Worm (Caenorhabditis elegans) whole organism, L3 larva: ENCODE results near the gene Y53G8AR.1.

Source experiments
- R02D3.7 ChIP-seq: fragments of 150-350 bp; optimal IDR thresholded peaks from 2 replicates; lab custom pipeline; 2014; ENCODE audit warnings: missing biosample characterization, missing genetic modification characterization
- ceh-16 ChIP-seq: sonication (generic microtip); optimal IDR thresholded peaks from 2 replicates; lab custom pipeline; 2017; ENCODE audit warnings: missing biosample characterization, missing genetic modification characterization
- ceh-82 ChIP-seq: fragments of 150-350 bp; optimal IDR thresholded peaks from 2 replicates; lab custom pipeline; 2014; ENCODE audit warnings: missing biosample characterization, missing genetic modification characterization
- elt-3 ChIP-seq, 3 experiments: fragments of 150-350 bp in 1 of 3; sonication (generic microtip) in 2 of 3; optimal IDR thresholded peaks; 2 replicates in 2 of 3; 4 replicates in 1 of 3; lab custom pipeline; 2014 to 2017; ENCODE audit warnings: missing biosample characterization in 3 of 3, missing genetic modification characterization in 3 of 3
- fos-1 ChIP-seq: fragments of 150-350 bp; optimal IDR thresholded peaks from 2 replicates; lab custom pipeline; 2014; ENCODE audit warnings: missing biosample characterization, missing genetic modification characterization
- jun-1 ChIP-seq: fragments of 150-350 bp; optimal IDR thresholded peaks from 2 replicates; lab custom pipeline; 2014; ENCODE audit warnings: missing biosample characterization, missing genetic modification reagents, missing genetic modification characterization
- lin-39 ChIP-seq: fragments of 150-350 bp; optimal IDR thresholded peaks from 2 replicates; lab custom pipeline; 2018; ENCODE audit warnings: missing biosample characterization, missing genetic modification reagents, missing genetic modification characterization
- nhr-12 ChIP-seq: fragments of 150-350 bp; optimal IDR thresholded peaks from 2 replicates; lab custom pipeline; 2014; ENCODE audit warnings: missing biosample characterization, missing genetic modification characterization
- pqm-1 ChIP-seq: fragments of 150-350 bp; optimal IDR thresholded peaks from 2 replicates; lab custom pipeline; 2017; ENCODE audit warnings: missing biosample characterization, missing genetic modification characterization, inconsistent platforms
- unc-39 ChIP-seq: sonication (generic microtip); optimal IDR thresholded peaks from 4 replicates; lab custom pipeline; 2017; ENCODE audit warnings: missing biosample characterization, missing genetic modification characterization
- unc-62 ChIP-seq: fragments of 150-350 bp; sonication (generic microtip); optimal IDR thresholded peaks from 4 replicates; lab custom pipeline; 2014; ENCODE audit warnings: missing biosample characterization, missing genetic modification reagents, missing genetic modification characterization
- ztf-11 ChIP-seq: fragments of 150-350 bp; optimal IDR thresholded peaks from 2 replicates; lab custom pipeline; 2014; ENCODE audit warnings: missing biosample characterization, missing genetic modification characterization

DNA sequence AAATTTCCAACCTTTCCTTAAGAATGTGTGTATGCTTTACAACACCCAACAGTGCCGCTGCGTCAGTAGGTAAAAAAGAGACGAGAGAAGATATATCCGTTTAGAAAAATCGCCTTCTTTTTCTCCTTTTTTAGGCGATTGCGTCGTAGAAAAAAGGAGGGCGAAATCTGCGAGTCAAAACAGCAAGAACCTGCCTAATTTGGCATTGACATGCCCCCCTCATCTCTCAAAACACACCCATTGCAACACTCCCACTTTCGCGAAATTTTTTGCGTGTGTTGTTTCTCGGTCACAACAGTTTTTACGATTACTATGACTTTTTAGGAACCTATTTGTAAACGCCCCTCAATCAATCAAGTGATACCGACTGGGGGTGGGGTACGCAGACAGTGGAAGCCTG is 18.8 kb downstream of the Y53G8AR.1 start:
- TF ChIP-seq unc-62 (GFP tag; lab: Kevin White, UChicago): no peak
- no peak for TF ChIP-seq jun-1 (tag; lab: Kevin White, UChicago)
- TF ChIP-seq ztf-11 (tag; lab: Kevin White, UChicago): no peak
- peak in 1 of 3 experiments; percentile 3 for TF ChIP-seq elt-3 (tag; optimal IDR thresholded peaks at IDR 0.05; lab: Kevin White, UChicago)
- no peak for TF ChIP-seq fos-1 (tag; lab: Kevin White, UChicago)
- no peak for TF ChIP-seq ceh-16 (tag; lab: Kevin White, UChicago)
- no peak for TF ChIP-seq ceh-82 (tag; lab: Kevin White, UChicago)
- no peak for TF ChIP-seq lin-39
- TF ChIP-seq unc-39 (tag; lab: Kevin White, UChicago): no peak
- TF ChIP-seq pqm-1 (tag; lab: Kevin White, UChicago): no peak
- no peak for TF ChIP-seq R02D3.7 (tag; lab: Kevin White, UChicago)
- TF ChIP-seq nhr-12 (tag; lab: Kevin White, UChicago): no peak
